Fruit fly (Drosophila melanogaster): ENCODE measurements around the gene CG32219.

dm6 chr3L:19913328-19913936 is 37.5 kb downstream of the CG32219 start, which contains the start of gene Mtr3:
- no peak for TF ChIP-seq Dll (optimal IDR thresholded peaks at IDR 0.05)
- no peak for TF ChIP-seq pan (optimal IDR thresholded peaks at IDR 0.05)
